Worm (Caenorhabditis elegans): Measurements from ENCODE around the gene C01B10.3.

C01B10.3 gene

ce11 chrIV:6585397-6585921 lies 35.7 kb downstream of the C01B10.3 start, which contains the start of the genes F38A5.2 and dnj-11 (continued):
- no peak for TF ChIP-seq lsy-27 (tag; optimal IDR thresholded peaks at IDR 0.05; ENCODE audit: borderline replicate concordance, insufficient read depth)
- no peak for TF ChIP-seq let-526 (GFP tag; IDR thresholded peaks at IDR 0.05)
- TF ChIP-seq bed-1 (GFP tag; IDR thresholded peaks at IDR 0.05), result no peak
- TF ChIP-seq Y53G8AR.9 (GFP tag; conservative IDR thresholded peaks at IDR 0.05), result no peak
- TF ChIP-seq ztf-26 (tag; optimal IDR thresholded peaks at IDR 0.05), result no peak
- no peak for TF ChIP-seq ztf-25 (GFP tag; IDR thresholded peaks at IDR 0.05)
- no peak for TF ChIP-seq F10E7.11 (tag; optimal IDR thresholded peaks at IDR 0.05)
- TF ChIP-seq mel-28 (tag; optimal IDR thresholded peaks at IDR 0.05; ENCODE audit: borderline replicate concordance), result no peak
- TF ChIP-seq pbrm-1 (GFP tag; IDR thresholded peaks at IDR 0.05), result peak; percentile 67
- peak; percentile 73 for TF ChIP-seq ceh-27 (GFP tag; optimal IDR thresholded peaks at IDR 0.05)
- TF ChIP-seq ceh-40 (GFP tag; IDR thresholded peaks at IDR 0.05), result no peak
- TF ChIP-seq nfya-1 (tag; optimal IDR thresholded peaks at IDR 0.05; ENCODE audit: borderline replicate concordance, insufficient read depth), result no peak
- no peak for TF ChIP-seq hlh-26 (GFP tag; conservative IDR thresholded peaks at IDR 0.05)
- no peak for TF ChIP-seq attf-3 (GFP tag; conservative IDR thresholded peaks at IDR 0.05)
- TF ChIP-seq Y53F4B.3 (GFP tag; IDR thresholded peaks at IDR 0.05), result no peak
- no peak for TF ChIP-seq ztf-22 (GFP tag; optimal IDR thresholded peaks at IDR 0.05)
- no peak for TF ChIP-seq nhr-120 (GFP tag; IDR thresholded peaks at IDR 0.05)
- peak; percentile 95 for TF ChIP-seq hmg-1.2 (GFP tag; IDR thresholded peaks at IDR 0.05)
- no peak for TF ChIP-seq sdz-38 (tag; optimal IDR thresholded peaks at IDR 0.05)
- TF ChIP-seq nfyb-1 (GFP tag; IDR thresholded peaks at IDR 0.05), result no peak
- TF ChIP-seq C06A6.2 (GFP tag; conservative IDR thresholded peaks at IDR 0.05), result no peak
- TF ChIP-seq nhr-90 (tag; optimal IDR thresholded peaks at IDR 0.05), result no peak
- no peak for TF ChIP-seq attf-6 (GFP tag; IDR thresholded peaks at IDR 0.05)
- no peak for TF ChIP-seq F37B4.10 (GFP tag; IDR thresholded peaks at IDR 0.05)
- no peak for TF ChIP-seq repo-1 (tag; optimal IDR thresholded peaks at IDR 0.05)
- TF ChIP-seq fkh-3 (tag; optimal IDR thresholded peaks at IDR 0.05), result no peak
- TF ChIP-seq nhr-27 (tag; optimal IDR thresholded peaks at IDR 0.05), result no peak
- TF ChIP-seq dpff-1 (tag; optimal IDR thresholded peaks at IDR 0.05), result no peak
- no peak for TF ChIP-seq somi-1 (GFP tag; optimal IDR thresholded peaks at IDR 0.05)
- no peak for TF ChIP-seq F57A8.1 (GFP tag; optimal IDR thresholded peaks at IDR 0.05)
- TF ChIP-seq B0336.3 (GFP tag; IDR thresholded peaks at IDR 0.05), result no peak

- TF ChIP-seq nhr-90 (tag; optimal IDR thresholded peaks at IDR 0.05) (no peak), snpc-4 (GFP tag; optimal IDR thresholded peaks at IDR 0.05) (no peak), snpc-4 (tag; optimal IDR thresholded peaks at IDR 0.05) (peak in 1 of 4 experiments; percentile 50), B0035.1 (tag; optimal IDR thresholded peaks at IDR 0.05) (no peak), nhr-179 (tag; optimal IDR thresholded peaks at IDR 0.05) (no peak)
Measured at ce11 chrIV:6582604-6583003, 38.5 kb downstream of the C01B10.3 start, which contains the start of gene odr-8. TSS of gene odr-8 (minus strand) at chrIV:6582704.

ce11 chrIV:6581658-6582057 lies 39.5 kb downstream of the C01B10.3 start:
- TF ChIP-seq hrde-1 (tag; optimal IDR thresholded peaks at IDR 0.05; ENCODE audit: borderline replicate concordance), result no peak
- no peak for TF ChIP-seq bed-1 (GFP tag; IDR thresholded peaks at IDR 0.05)
- TF ChIP-seq ZK185.1 (tag; optimal IDR thresholded peaks at IDR 0.05; ENCODE audit: poor library complexity, severe bottlenecking), result no peak
- TF ChIP-seq hlh-26 (GFP tag; conservative IDR thresholded peaks at IDR 0.05), result no peak
- TF ChIP-seq madf-8 (GFP tag; conservative IDR thresholded peaks at IDR 0.05), result no peak
- TF ChIP-seq sea-2 (GFP tag; IDR thresholded peaks at IDR 0.05), result no peak
- TF ChIP-seq nfya-2 (GFP tag; IDR thresholded peaks at IDR 0.05), result no peak
- no peak for TF ChIP-seq D2030.7 (GFP tag; IDR thresholded peaks at IDR 0.05)
- TF ChIP-seq zim-3 (tag; optimal IDR thresholded peaks at IDR 0.05), result no peak
- TF ChIP-seq tbx-9 (tag; optimal IDR thresholded peaks at IDR 0.05; ENCODE audit: borderline replicate concordance), result no peak
- no peak for TF ChIP-seq ztf-22 (GFP tag; optimal IDR thresholded peaks at IDR 0.05)
- TF ChIP-seq athp-1 (tag; optimal IDR thresholded peaks at IDR 0.05), result no peak
- TF ChIP-seq F23B12.7 (tag; optimal IDR thresholded peaks at IDR 0.05; ENCODE audit: insufficient read depth), result no peak
- no peak for TF ChIP-seq nhr-27 (tag; optimal IDR thresholded peaks at IDR 0.05)
- TF ChIP-seq lin-40 (tag; optimal IDR thresholded peaks at IDR 0.05), result no peak

Measured in whole organism, young adult.